Fruit fly (Drosophila melanogaster): ENCODE data around the gene ERR.
A peak's percentile ranks its signal among the peaks of the same experiment; 100 is the strongest.

The ERR gene

dm6 chr3L:8185263-8186227, 926 bp downstream of the ERR start (continued):
- peak; percentile 44 for TF ChIP-seq CHES-1-like (GFP tag; optimal IDR thresholded peaks at IDR 0.05)
- TF ChIP-seq CG18262 (tag; optimal IDR thresholded peaks at IDR 0.05) = peak; percentile 31
- no peak for TF ChIP-seq kah (GFP tag; optimal IDR thresholded peaks at IDR 0.05)
- TF ChIP-seq jing (GFP tag; optimal IDR thresholded peaks at IDR 0.05) = no peak
- peak; percentile 30 for TF ChIP-seq CG13424 (tag; optimal IDR thresholded peaks at IDR 0.05)
- TF ChIP-seq her (GFP tag; optimal IDR thresholded peaks at IDR 0.05) = peak; percentile 2
- TF ChIP-seq hb (GFP tag; IDR thresholded peaks at IDR 0.05; ENCODE audit: partially characterized antibody) = no peak
- no peak for TF ChIP-seq CG13287 (GFP tag; IDR thresholded peaks at IDR 0.05; ENCODE audit: partially characterized antibody)
- no peak for TF ChIP-seq slou (GFP tag; optimal IDR thresholded peaks at IDR 0.05)
- no peak for TF ChIP-seq H2.0 (GFP tag; IDR thresholded peaks at IDR 0.05)
- peak; percentile 79 for TF ChIP-seq cwo (GFP tag; optimal IDR thresholded peaks at IDR 0.05)
- peak; percentile 59 for TF ChIP-seq eyg (GFP tag; optimal IDR thresholded peaks at IDR 0.05)
- TF ChIP-seq gcm (GFP tag; optimal IDR thresholded peaks at IDR 0.05) = no peak
- no peak for TF ChIP-seq abd-A (tag; optimal IDR thresholded peaks at IDR 0.05)
- TF ChIP-seq CG17612 (GFP tag; IDR thresholded peaks at IDR 0.05) = no peak
- peak; percentile 41 for TF ChIP-seq Mad (GFP tag; optimal IDR thresholded peaks at IDR 0.05)
- TF ChIP-seq Rfx (GFP tag; IDR thresholded peaks at IDR 0.05) = 0 out of 2 replicates have a peak, but pooled peaks have one; percentile 37
- peak; percentile 4 for TF ChIP-seq CG6765 (GFP tag; optimal IDR thresholded peaks at IDR 0.05)
- no peak for TF ChIP-seq CG12744 (GFP tag; optimal IDR thresholded peaks at IDR 0.05)
- TF ChIP-seq aop (GFP tag; IDR thresholded peaks at IDR 0.05) = no peak
- 0 out of 2 replicates have a peak, but pooled peaks have one; percentile 5 for TF ChIP-seq CG14014 (GFP tag; IDR thresholded peaks at IDR 0.05)
- TF ChIP-seq Opbp (GFP tag; IDR thresholded peaks at IDR 0.05; ENCODE audit: partially characterized antibody) = no peak
- peak; percentile 2 for TF ChIP-seq nerfin-1 (tag; optimal IDR thresholded peaks at IDR 0.05)
- peak; percentile 67 for TF ChIP-seq Atf6 (GFP tag; IDR thresholded peaks at IDR 0.05)
- 0 out of 2 replicates have a peak, but pooled peaks have one; percentile 30 for TF ChIP-seq Oaz (GFP tag; IDR thresholded peaks at IDR 0.05)
- TF ChIP-seq D (optimal IDR thresholded peaks at IDR 0.05) = peak; percentile 2
- peak; percentile 22 for TF ChIP-seq D (GFP tag; optimal IDR thresholded peaks at IDR 0.05)
- TF ChIP-seq CG12391 (tag; optimal IDR thresholded peaks at IDR 0.05) = peak; percentile 55
- TF ChIP-seq lov (optimal IDR thresholded peaks at IDR 0.05) = no peak
- TF ChIP-seq lov (GFP tag; IDR thresholded peaks at IDR 0.05) = no peak
- no peak for TF ChIP-seq wor (GFP tag; IDR thresholded peaks at IDR 0.05)
- no peak for TF ChIP-seq ken (GFP tag; IDR thresholded peaks at IDR 0.05)
- no peak for TF ChIP-seq CG4854 (GFP tag; optimal IDR thresholded peaks at IDR 0.05)
- no peak for TF ChIP-seq CG30020 (tag; optimal IDR thresholded peaks at IDR 0.05)
- no peak for TF ChIP-seq CG17912 (GFP tag; optimal IDR thresholded peaks at IDR 0.05)
- no peak for TF ChIP-seq CG33213 (GFP tag; optimal IDR thresholded peaks at IDR 0.05)
- peak; percentile 31 for TF ChIP-seq tap (tag; optimal IDR thresholded peaks at IDR 0.05)
- TF ChIP-seq tna (GFP tag; IDR thresholded peaks at IDR 0.05; ENCODE audit: partially characterized antibody) = no peak
- TF ChIP-seq CG34224 (GFP tag; IDR thresholded peaks at IDR 0.05; ENCODE audit: partially characterized antibody) = 0 out of 3 replicates have a peak, but pooled peaks have one; percentile 15
- TF ChIP-seq wdn (GFP tag; IDR thresholded peaks at IDR 0.05) = no peak
- TF ChIP-seq Hey (tag; optimal IDR thresholded peaks at IDR 0.05) = peak; percentile 53
- peak; percentile 8 for TF ChIP-seq CG10274 (GFP tag; optimal IDR thresholded peaks at IDR 0.05)
- TF ChIP-seq Ravus (GFP tag; IDR thresholded peaks at IDR 0.05) = no peak
- peak; percentile 42 for TF ChIP-seq jumu (GFP tag; optimal IDR thresholded peaks at IDR 0.05)
- peak; percentile 42 for TF ChIP-seq Hr3 (GFP tag; optimal IDR thresholded peaks at IDR 0.05)
- TF ChIP-seq mam (GFP tag; optimal IDR thresholded peaks at IDR 0.05) = peak; percentile 76
- peak; percentile 64 for TF ChIP-seq lilli (GFP tag; optimal IDR thresholded peaks at IDR 0.05)
- no peak for TF ChIP-seq CG3065 (GFP tag; optimal IDR thresholded peaks at IDR 0.05)
- TF ChIP-seq CG15073 (GFP tag; optimal IDR thresholded peaks at IDR 0.05) = no peak

All from whole organism, embryonic.